Fruit fly (Drosophila melanogaster): Measurements from ENCODE around the gene Spg7.
A peak's percentile ranks its signal among the peaks of the same experiment; 100 is the strongest.

DNA sequence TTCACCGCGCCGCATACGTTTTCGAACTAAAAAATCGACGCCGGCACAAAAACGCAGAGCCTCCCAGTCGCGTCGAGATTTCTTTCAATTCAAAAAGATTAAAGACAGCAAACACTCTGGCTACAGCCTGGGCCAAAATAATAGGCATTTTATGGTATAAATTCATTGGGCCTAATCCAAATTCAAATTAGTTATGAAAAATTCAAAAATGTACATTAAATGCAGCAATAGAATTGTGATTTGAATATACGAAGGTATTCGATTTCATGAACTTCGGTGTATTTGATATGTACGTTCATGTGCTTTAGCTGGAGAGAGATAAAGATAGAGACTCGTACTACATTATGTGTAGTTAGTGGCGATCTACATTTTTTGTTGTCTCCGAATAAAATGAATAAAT is 46.0 kb upstream of the Spg7 start, which contains the start of gene Syx4:
- TF ChIP-seq CG15710 (tag; optimal IDR thresholded peaks at IDR 0.05) = peak; percentile 90
- peak; percentile 78 for TF ChIP-seq gl (tag; optimal IDR thresholded peaks at IDR 0.05)
- TF ChIP-seq CG8301 (tag; optimal IDR thresholded peaks at IDR 0.05) = peak; percentile 87
- peak; percentile 64 for TF ChIP-seq D1 (tag; optimal IDR thresholded peaks at IDR 0.05)
- TF ChIP-seq Ets98B (GFP tag; IDR thresholded peaks at IDR 0.05) = peak; percentile 96
- TF ChIP-seq EcR (GFP tag; optimal IDR thresholded peaks at IDR 0.05) = no peak
- peak; percentile 88 for TF ChIP-seq CG17806 (tag; optimal IDR thresholded peaks at IDR 0.05)
- peak; percentile 89 for TF ChIP-seq CG34367 (tag; optimal IDR thresholded peaks at IDR 0.05)
- TF ChIP-seq CG10348 (GFP tag; IDR thresholded peaks at IDR 0.05) = peak; percentile 76
